Worm (Caenorhabditis elegans) whole organism, L3 larva: ENCODE measurements around the gene set-8.
A peak's percentile ranks its signal among the peaks of the same experiment; 100 is the strongest.

Source experiments
- ama-1 ChIP-seq: fragments of 150-350 bp; optimal IDR thresholded peaks from 2 replicates; lab custom pipeline; 2018
- egl-27 ChIP-seq: sonication (generic microtip); optimal IDR thresholded peaks from 4 replicates; lab custom pipeline; 2017; ENCODE audit warnings: missing biosample characterization, missing genetic modification reagents, missing genetic modification characterization
- lin-39 ChIP-seq: fragments of 150-350 bp; optimal IDR thresholded peaks from 2 replicates; lab custom pipeline; 2018; ENCODE audit warnings: missing biosample characterization, missing genetic modification reagents, missing genetic modification characterization
- nhr-23 ChIP-seq: fragments of 150-350 bp; optimal IDR thresholded peaks from 2 replicates; lab custom pipeline; 2014; ENCODE audit warnings: missing biosample characterization, missing genetic modification reagents, missing genetic modification characterization
- nhr-25 ChIP-seq: sonication (generic microtip); optimal IDR thresholded peaks from 2 replicates; lab custom pipeline; 2017; ENCODE audit warnings: missing biosample characterization, missing genetic modification characterization
- nhr-77 ChIP-seq: fragments of 150-350 bp; optimal IDR thresholded peaks from 2 replicates; lab custom pipeline; 2014; ENCODE audit warnings: missing biosample characterization, missing genetic modification characterization
- pqm-1 ChIP-seq: fragments of 150-350 bp; optimal IDR thresholded peaks from 2 replicates; lab custom pipeline; 2017; ENCODE audit warnings: missing biosample characterization, missing genetic modification characterization, inconsistent platforms
- tbx-2 ChIP-seq: sonication (generic microtip); optimal IDR thresholded peaks from 2 replicates; lab custom pipeline; 2016; ENCODE audit warnings: mild to moderate bottlenecking, missing genetic modification characterization, missing compliant biosample characterization
- unc-39 ChIP-seq: sonication (generic microtip); optimal IDR thresholded peaks from 4 replicates; lab custom pipeline; 2017; ENCODE audit warnings: missing biosample characterization, missing genetic modification characterization
- zag-1 ChIP-seq: fragments of 150-350 bp; optimal IDR thresholded peaks from 2 replicates; lab custom pipeline; 2014; ENCODE audit warnings: missing biosample characterization, missing genetic modification characterization

DNA sequence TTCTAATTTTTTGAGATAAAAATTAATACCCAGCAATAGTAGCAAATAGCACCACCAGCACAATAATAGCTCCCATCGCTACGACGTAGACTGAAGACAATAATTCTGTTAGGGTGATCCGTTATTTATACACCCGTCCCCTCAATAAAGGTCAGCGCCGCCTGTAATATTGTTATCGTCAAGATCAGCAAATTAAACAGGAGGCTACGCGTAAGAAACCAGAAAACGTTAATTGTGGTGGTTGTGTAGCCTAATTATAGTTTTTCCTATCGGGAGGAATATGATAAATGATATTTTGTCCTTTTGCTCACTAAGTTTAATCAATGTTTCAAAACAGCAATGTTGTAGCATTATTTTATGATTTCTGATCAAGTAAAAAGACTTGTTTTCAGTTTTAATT lies 37.0 kb upstream of the set-8 start, which contains the start of the genes cyp-13B1 and C29F7.1:
- no peak for TF ChIP-seq zag-1 (tag; lab: Kevin White, UChicago)
- TF ChIP-seq nhr-77 (tag; lab: Kevin White, UChicago): no peak
- TF ChIP-seq ama-1: no peak
- TF ChIP-seq nhr-25 (tag; lab: Kevin White, UChicago): no peak
- no peak for TF ChIP-seq lin-39 (tag; lab: Kevin White, UChicago)
- no peak for TF ChIP-seq nhr-23 (tag; lab: Kevin White, UChicago)
- TF ChIP-seq egl-27 (tag; lab: Kevin White, UChicago): no peak
- no peak for TF ChIP-seq unc-39 (tag; lab: Kevin White, UChicago)
- TF ChIP-seq tbx-2: no peak
- peak; percentile 50 for TF ChIP-seq pqm-1
